1 worm cellular context compared by ENCODE assay signal in the genomic region with DNA sequence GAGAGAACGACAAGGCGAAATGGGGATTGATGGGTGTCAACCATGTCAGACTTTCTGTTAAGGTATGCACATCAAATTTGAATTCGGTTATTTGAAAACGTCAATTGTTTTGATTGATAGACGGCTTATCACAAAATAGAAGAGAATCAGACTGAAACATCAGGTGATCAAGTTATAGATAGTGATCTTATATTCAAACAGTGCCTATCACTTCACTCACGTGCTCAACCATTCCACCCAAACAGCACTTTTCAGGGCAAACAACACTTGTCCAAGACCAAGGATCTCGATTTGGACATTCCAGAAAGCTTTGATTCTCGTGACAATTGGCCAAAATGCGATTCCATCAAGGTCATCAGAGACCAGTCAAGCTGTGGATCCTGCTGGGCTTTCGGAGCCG.
TF ChIP-seq lines count a peak whose summit lies in the region.

No protein-coding gene starts in this region.

TF ChIP-seq in whole organism, L4 larva, 104 proteins besides CTCF, POLR2A, EP300 and RAD21 (continued from another document):
- TF ChIP-seq unc-62 (GFP tag; optimal IDR thresholded peaks at IDR 0.05 in 1 of 2; lab: Kevin White, UChicago), result no peak
- TF ChIP-seq unc-62 (tag; optimal IDR thresholded peaks at IDR 0.05; lab: Kevin White, UChicago), result no peak
- TF ChIP-seq ceh-32 (tag; optimal IDR thresholded peaks at IDR 0.05; lab: Kevin White, UChicago; ENCODE audit: poor library complexity), result no peak
- no peak for TF ChIP-seq nhr-42 (GFP tag; IDR thresholded peaks at IDR 0.05; lab: Robert Waterston, UW)
- no peak for TF ChIP-seq mxl-3 (GFP tag; optimal IDR thresholded peaks at IDR 0.05; lab: Kevin White, UChicago)
- TF ChIP-seq nhr-25 (tag; optimal IDR thresholded peaks at IDR 0.05; lab: Kevin White, UChicago; ENCODE audit: borderline replicate concordance, insufficient read depth), result no peak
- TF ChIP-seq Y5F2A.4 (GFP tag; optimal IDR thresholded peaks at IDR 0.05; lab: Kevin White, UChicago), result no peak
- TF ChIP-seq egl-27 (tag; optimal IDR thresholded peaks at IDR 0.05; lab: Kevin White, UChicago), result no peak
- no peak for TF ChIP-seq nhr-111 (GFP tag; optimal IDR thresholded peaks at IDR 0.05; lab: Kevin White, UChicago)
- peak; percentile 56 for TF ChIP-seq hlh-11 (tag; optimal IDR thresholded peaks at IDR 0.05; lab: Kevin White, UChicago)
- no peak for TF ChIP-seq nhr-76 (tag; optimal IDR thresholded peaks at IDR 0.05; lab: Kevin White, UChicago)
- no peak for TF ChIP-seq zag-1 (tag; optimal IDR thresholded peaks at IDR 0.05; lab: Kevin White, UChicago)
- TF ChIP-seq nhr-41 (GFP tag; IDR thresholded peaks at IDR 0.05; lab: Robert Waterston, UW), result no peak
- TF ChIP-seq zip-11 (GFP tag; IDR thresholded peaks at IDR 0.05; lab: Robert Waterston, UW), result no peak
- TF ChIP-seq nhr-102 (tag; optimal IDR thresholded peaks at IDR 0.05; lab: Kevin White, UChicago), result no peak
- no peak for TF ChIP-seq unc-130 (GFP tag; optimal IDR thresholded peaks at IDR 0.05; lab: Kevin White, UChicago)
- no peak for TF ChIP-seq attf-4 (tag; optimal IDR thresholded peaks at IDR 0.05; lab: Kevin White, UChicago)
- no peak for TF ChIP-seq lin-29 (GFP tag; IDR thresholded peaks at IDR 0.05; lab: Robert Waterston, UW)
- TF ChIP-seq tra-1 (GFP tag; IDR thresholded peaks at IDR 0.05; lab: Robert Waterston, UW), result peak; percentile 50; the same call in 1 of the 2 replicates
- TF ChIP-seq ceh-28 (tag; optimal IDR thresholded peaks at IDR 0.05; lab: Kevin White, UChicago), result no peak
- no peak for TF ChIP-seq gei-8 (GFP tag; optimal IDR thresholded peaks at IDR 0.05; lab: Kevin White, UChicago)
- TF ChIP-seq fos-1 (tag; optimal IDR thresholded peaks at IDR 0.05; lab: Kevin White, UChicago), result no peak
- no peak for TF ChIP-seq pha-4 (GFP tag; IDR thresholded peaks at IDR 0.05; lab: Robert Waterston, UW)
- TF ChIP-seq pha-4 (tag; optimal IDR thresholded peaks at IDR 0.05; lab: Kevin White, UChicago), result no peak
- TF ChIP-seq lsy-2 (tag; optimal IDR thresholded peaks at IDR 0.05; lab: Kevin White, UChicago), result no peak
- no peak for TF ChIP-seq nhr-10 (tag; optimal IDR thresholded peaks at IDR 0.05; lab: Kevin White, UChicago)
- TF ChIP-seq ztf-7 (tag; optimal IDR thresholded peaks at IDR 0.05; lab: Kevin White, UChicago), result no peak
- no peak for TF ChIP-seq dmd-9 (GFP tag; IDR thresholded peaks at IDR 0.05; lab: Robert Waterston, UW)
- no peak for TF ChIP-seq ceh-82 (tag; optimal IDR thresholded peaks at IDR 0.05; lab: Kevin White, UChicago)
- TF ChIP-seq zfp-3 (GFP tag; conservative IDR thresholded peaks at IDR 0.05; lab: Robert Waterston, UW), result 0 out of 2 replicates have a peak, but pooled peaks have one; percentile 8
- TF ChIP-seq mdl-1 (tag; optimal IDR thresholded peaks at IDR 0.05; lab: Kevin White, UChicago), result peak in 1 of 2 experiments; percentile 10
- TF ChIP-seq mxl-2 (GFP tag; conservative IDR thresholded peaks at IDR 0.05; lab: Robert Waterston, UW), result no peak
- peak; percentile 75 for TF ChIP-seq dve-1 (tag; optimal IDR thresholded peaks at IDR 0.05; lab: Kevin White, UChicago; ENCODE audit: insufficient read depth)
- TF ChIP-seq lir-3 (tag; optimal IDR thresholded peaks at IDR 0.05; lab: Kevin White, UChicago), result no peak
- TF ChIP-seq madf-9 (GFP tag; conservative IDR thresholded peaks at IDR 0.05; lab: Robert Waterston, UW), result no peak
- no peak for TF ChIP-seq skn-1 (tag; optimal IDR thresholded peaks at IDR 0.05; lab: Kevin White, UChicago)
- no peak for TF ChIP-seq F44E2.7 (GFP tag; IDR thresholded peaks at IDR 0.05; lab: Robert Waterston, UW)
- no peak for TF ChIP-seq F49E8.2 (tag; optimal IDR thresholded peaks at IDR 0.05; lab: Kevin White, UChicago; ENCODE audit: borderline replicate concordance)
- no peak for TF ChIP-seq php-3 (GFP tag; IDR thresholded peaks at IDR 0.05; lab: Robert Waterston, UW)
- no peak for TF ChIP-seq lin-38 (GFP tag; IDR thresholded peaks at IDR 0.05; lab: Robert Waterston, UW)
- no peak for TF ChIP-seq nhr-28 (tag; optimal IDR thresholded peaks at IDR 0.05; lab: Kevin White, UChicago)
- no peak for TF ChIP-seq tag-97 (GFP tag; IDR thresholded peaks at IDR 0.05; lab: Robert Waterston, UW)
- TF ChIP-seq spr-3 (GFP tag; optimal IDR thresholded peaks at IDR 0.05; lab: Kevin White, UChicago), result no peak
- TF ChIP-seq hlh-30 (tag; optimal IDR thresholded peaks at IDR 0.05; lab: Kevin White, UChicago; ENCODE audit: insufficient read depth), result peak; percentile 46
- no peak for TF ChIP-seq mep-1 (tag; optimal IDR thresholded peaks at IDR 0.05; lab: Kevin White, UChicago)
